Fruit fly (Drosophila melanogaster) whole organism: ENCODE results near the gene Sirt1.

ENCODE experiments used
- CG8478 ChIP-seq: fragments of >200 bp; optimal IDR thresholded peaks from 2 replicates; lab custom pipeline; 2018; ENCODE audit warnings: inconsistent platforms
- Dll ChIP-seq: fragments of >200 bp; optimal IDR thresholded peaks from 2 replicates; lab custom pipeline; 2017
- pan ChIP-seq: fragments of >200 bp; optimal IDR thresholded peaks from 2 replicates; lab custom pipeline; 2017
- psq ChIP-seq: fragments of >200 bp; optimal IDR thresholded peaks from 2 replicates; lab custom pipeline; 2017
- usp ChIP-seq: fragments of >200 bp; optimal IDR thresholded peaks from 2 replicates; lab custom pipeline; 2017; ENCODE audit warnings: missing biosample characterization, missing genetic modification characterization, mixed read lengths

DNA sequence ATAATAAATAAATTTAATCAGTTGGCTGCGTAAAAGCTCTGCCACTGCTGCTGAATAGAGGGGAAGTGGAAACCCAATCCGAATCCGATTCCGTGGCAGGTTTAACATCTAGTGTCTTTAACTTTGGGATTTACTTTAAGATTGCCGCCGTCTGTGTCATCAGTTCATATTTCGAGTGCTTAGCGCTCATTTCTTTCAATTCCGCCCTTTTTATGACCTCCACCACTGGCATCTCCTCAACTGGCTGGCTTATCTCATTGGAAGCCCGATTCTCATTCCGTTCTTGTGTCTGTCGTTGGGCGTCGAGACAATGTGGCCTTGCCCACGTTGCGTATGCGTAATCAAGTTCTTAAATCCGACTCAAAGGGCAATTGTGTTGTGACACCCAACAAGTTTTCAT, 24.5 kb upstream of the Sirt1 start:
- TF ChIP-seq CG8478 (lab: Kevin White, UChicago) (no peak), pan (lab: Kevin White, UChicago) (no peak), psq (no peak), usp (GFP tag; lab: Kevin White, UChicago) (no peak), Dll (lab: Kevin White, UChicago) (no peak)
